Fruit fly (Drosophila melanogaster): ENCODE measurements around the gene Cnx99A.

dm6 chr3R:29266607-29267006, 52.8 kb downstream of the Cnx99A start:
- TF ChIP-seq CG11093 (GFP tag; IDR thresholded peaks at IDR 0.05) = no peak
- TF ChIP-seq Kr (GFP tag; optimal IDR thresholded peaks at IDR 0.05) = no peak
- no peak for TF ChIP-seq Nf-YB (GFP tag; optimal IDR thresholded peaks at IDR 0.05)
- TF ChIP-seq Dll (GFP tag; IDR thresholded peaks at IDR 0.05; ENCODE audit: partially characterized antibody) = no peak
- no peak for TF ChIP-seq tin (GFP tag; optimal IDR thresholded peaks at IDR 0.05)
- no peak for TF ChIP-seq cg (GFP tag; optimal IDR thresholded peaks at IDR 0.05)
- no peak for TF ChIP-seq GATAe (GFP tag; conservative IDR thresholded peaks at IDR 0.05)
- no peak for TF ChIP-seq lilli (GFP tag; optimal IDR thresholded peaks at IDR 0.05)
- TF ChIP-seq Spps (tag; optimal IDR thresholded peaks at IDR 0.05) = no peak
